Fruit fly (Drosophila melanogaster): ENCODE measurements around the gene CG14304.

The CG14304 gene

dm6 chr3R:18577739-18578417 is 43.2 kb downstream of the CG14304 start:
- TF ChIP-seq Dll (optimal IDR thresholded peaks at IDR 0.05): no peak
- TF ChIP-seq CG8478 (optimal IDR thresholded peaks at IDR 0.05): no peak
- TF ChIP-seq usp (GFP tag; optimal IDR thresholded peaks at IDR 0.05): no peak
- TF ChIP-seq pan (optimal IDR thresholded peaks at IDR 0.05): no peak
- TF ChIP-seq psq (optimal IDR thresholded peaks at IDR 0.05): no peak
- TF ChIP-seq EcR (GFP tag; optimal IDR thresholded peaks at IDR 0.05): no peak

DNA sequence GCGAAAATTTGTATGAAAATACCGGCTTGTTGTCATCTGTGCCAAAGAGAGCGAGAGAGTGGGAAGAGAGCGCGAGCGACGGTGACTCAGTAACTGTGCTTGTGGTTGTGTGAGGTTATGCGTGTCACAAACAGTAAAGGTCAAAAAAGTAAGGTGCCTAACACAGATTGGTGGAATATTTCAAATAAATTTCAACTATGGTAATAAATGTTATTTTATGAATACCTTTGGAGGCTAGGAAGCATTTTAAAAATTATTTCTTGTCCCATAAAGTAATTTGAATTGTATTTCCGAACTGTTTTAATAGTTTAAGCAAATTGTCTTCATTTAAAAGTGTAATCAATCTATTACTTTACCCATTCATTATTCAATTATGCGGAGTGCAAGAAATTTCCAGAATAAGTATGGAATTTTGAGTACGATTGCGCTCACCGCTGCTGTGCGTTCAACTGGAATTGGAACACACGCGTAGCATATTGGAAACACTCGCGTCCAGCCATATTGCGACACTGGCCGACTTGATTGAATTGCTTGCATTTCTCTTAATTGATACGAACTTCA is 47.3 kb downstream of the CG14304 start:
- TF ChIP-seq pan (optimal IDR thresholded peaks at IDR 0.05) (no peak), psq (optimal IDR thresholded peaks at IDR 0.05) (no peak), EcR (GFP tag; optimal IDR thresholded peaks at IDR 0.05) (no peak), CG8478 (optimal IDR thresholded peaks at IDR 0.05) (no peak), Dll (optimal IDR thresholded peaks at IDR 0.05) (no peak), usp (GFP tag; optimal IDR thresholded peaks at IDR 0.05) (no peak)

DNA sequence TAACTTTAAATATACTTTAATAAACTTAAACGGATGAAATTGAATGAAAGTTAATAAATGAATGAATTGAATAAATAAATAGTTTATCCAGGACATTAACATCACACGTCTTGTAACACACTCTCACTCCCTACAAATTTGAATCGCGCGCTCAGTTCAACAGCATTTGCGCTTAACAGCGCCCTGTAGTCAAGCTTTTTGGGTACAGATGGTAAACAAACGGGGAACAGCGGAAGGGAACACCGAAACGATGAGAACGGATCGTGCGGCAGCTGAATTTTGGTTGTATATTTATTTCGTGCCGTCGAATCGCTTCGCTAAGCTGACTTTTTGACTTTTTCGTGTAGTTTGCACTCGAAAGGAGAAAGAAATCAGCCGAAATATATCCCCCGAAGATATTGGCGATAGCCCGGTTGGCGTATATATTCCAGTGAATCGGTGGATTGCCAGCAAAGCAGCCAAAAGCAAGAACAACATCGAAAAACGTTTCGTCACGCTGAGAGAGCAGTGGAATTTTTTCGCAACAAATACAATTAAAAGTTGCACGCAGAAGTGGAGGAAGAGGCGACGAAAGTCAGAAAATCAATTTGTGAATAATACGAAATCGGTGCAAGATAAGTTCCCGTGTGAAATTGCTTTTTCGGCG is 48.2 kb downstream of the CG14304 start, which contains the start of the genes CG7694 and fray:
Gene CG7694 (plus strand): TSS at position 247 of the 646 bp plus-strand sequence.
Gene fray (plus strand): TSS at position 247 of the 646 bp plus-strand sequence.
- TF ChIP-seq usp (GFP tag; optimal IDR thresholded peaks at IDR 0.05): no peak
- no peak for TF ChIP-seq psq (optimal IDR thresholded peaks at IDR 0.05)
- TF ChIP-seq Dll (optimal IDR thresholded peaks at IDR 0.05): no peak
- TF ChIP-seq EcR (GFP tag; optimal IDR thresholded peaks at IDR 0.05): no peak

- TF ChIP-seq psq (optimal IDR thresholded peaks at IDR 0.05): no peak
- TF ChIP-seq CG8478 (optimal IDR thresholded peaks at IDR 0.05): no peak
- TF ChIP-seq EcR (GFP tag; optimal IDR thresholded peaks at IDR 0.05): no peak
- no peak for TF ChIP-seq usp (GFP tag; optimal IDR thresholded peaks at IDR 0.05)
- TF ChIP-seq pan (optimal IDR thresholded peaks at IDR 0.05): no peak
- TF ChIP-seq Dll (optimal IDR thresholded peaks at IDR 0.05): no peak
These were observed 48.8 kb downstream of the CG14304 start for dm6 chr3R:18572240-18572803.

DNA sequence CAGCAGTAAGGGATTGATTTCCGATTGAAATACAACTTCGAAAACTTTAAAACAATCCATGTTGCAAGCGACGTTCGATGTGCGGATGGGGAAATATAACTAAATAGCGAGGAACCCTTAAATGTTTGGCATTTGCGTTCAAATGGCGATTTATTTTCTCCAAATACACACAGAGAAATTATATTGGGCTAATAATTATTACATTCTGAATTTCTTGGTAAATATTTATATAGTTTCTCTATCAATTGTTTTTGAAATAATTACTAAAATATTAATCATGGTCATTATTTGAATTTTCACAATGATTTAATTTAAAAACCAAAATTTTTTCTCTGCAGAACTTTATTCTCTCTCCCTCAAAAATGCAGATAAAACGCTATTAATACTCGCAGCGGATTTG is 56.1 kb downstream of the CG14304 start, which contains the start of the genes CG43210 and hemo:
Gene CG43210 (minus strand): TSS at position 101 of the 400 bp plus-strand sequence.
Gene hemo (minus strand): TSS at position 101 of the 400 bp plus-strand sequence.
- TF ChIP-seq Dll (optimal IDR thresholded peaks at IDR 0.05): no peak
- TF ChIP-seq CG8478 (optimal IDR thresholded peaks at IDR 0.05): no peak
- no peak for TF ChIP-seq usp (GFP tag; optimal IDR thresholded peaks at IDR 0.05)
- TF ChIP-seq psq (optimal IDR thresholded peaks at IDR 0.05): no peak
- no peak for TF ChIP-seq EcR (GFP tag; optimal IDR thresholded peaks at IDR 0.05)
- no peak for TF ChIP-seq pan (optimal IDR thresholded peaks at IDR 0.05)

DNA sequence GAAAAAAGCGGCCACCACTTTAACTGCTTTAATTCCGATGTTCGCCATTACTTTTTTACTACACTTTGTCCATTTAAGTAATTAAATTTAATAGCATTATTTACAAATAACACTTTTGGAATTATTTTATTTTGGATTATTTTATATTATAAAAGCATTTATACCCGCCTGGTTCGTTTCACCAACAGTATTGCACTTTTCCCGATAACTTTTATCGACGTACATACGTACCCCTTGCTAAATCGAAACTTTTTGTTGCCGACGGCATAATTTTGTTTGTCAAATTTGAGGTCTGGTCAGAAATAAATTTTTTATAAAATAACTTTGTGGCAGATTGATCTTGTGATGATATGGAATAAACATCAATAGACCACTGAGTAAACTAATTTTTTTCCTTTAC is 61.6 kb downstream of the CG14304 start, which contains the start of gene CG7691:
Gene CG7691 (plus strand): TSS at position 301 of the 400 bp plus-strand sequence.
- TF ChIP-seq usp (GFP tag; optimal IDR thresholded peaks at IDR 0.05) (no peak), pan (optimal IDR thresholded peaks at IDR 0.05) (no peak), CG8478 (optimal IDR thresholded peaks at IDR 0.05) (no peak), psq (optimal IDR thresholded peaks at IDR 0.05) (no peak), Dll (optimal IDR thresholded peaks at IDR 0.05) (no peak), EcR (GFP tag; optimal IDR thresholded peaks at IDR 0.05) (no peak)

DNA sequence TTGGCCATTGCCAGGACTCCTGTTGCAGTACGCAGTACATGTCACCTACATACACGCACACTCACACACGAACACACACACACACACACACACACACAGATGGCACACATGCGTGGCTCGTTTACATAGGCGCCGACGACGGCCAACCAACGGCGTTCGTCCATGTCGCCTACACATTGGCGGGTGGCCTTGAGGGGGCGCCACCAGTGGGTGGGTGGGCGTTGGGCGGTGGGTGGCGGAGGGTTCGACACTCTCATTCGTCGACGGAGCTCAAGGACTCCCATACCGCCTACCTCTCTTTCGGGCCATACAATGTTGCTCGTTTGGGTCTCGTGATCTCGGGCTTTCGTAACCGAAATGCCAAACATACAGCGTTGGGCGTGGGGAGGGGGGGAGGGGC is 72.3 kb downstream of the CG14304 start:
- no peak for TF ChIP-seq usp (GFP tag; optimal IDR thresholded peaks at IDR 0.05)
- no peak for TF ChIP-seq psq (optimal IDR thresholded peaks at IDR 0.05)
- no peak for TF ChIP-seq Dll (optimal IDR thresholded peaks at IDR 0.05)
- TF ChIP-seq pan (optimal IDR thresholded peaks at IDR 0.05): no peak
- no peak for TF ChIP-seq EcR (GFP tag; optimal IDR thresholded peaks at IDR 0.05)
- no peak for TF ChIP-seq CG8478 (optimal IDR thresholded peaks at IDR 0.05)

dm6 chr3R:18546972-18547371 is 74.2 kb downstream of the CG14304 start:
- no peak for TF ChIP-seq psq (optimal IDR thresholded peaks at IDR 0.05)

DNA sequence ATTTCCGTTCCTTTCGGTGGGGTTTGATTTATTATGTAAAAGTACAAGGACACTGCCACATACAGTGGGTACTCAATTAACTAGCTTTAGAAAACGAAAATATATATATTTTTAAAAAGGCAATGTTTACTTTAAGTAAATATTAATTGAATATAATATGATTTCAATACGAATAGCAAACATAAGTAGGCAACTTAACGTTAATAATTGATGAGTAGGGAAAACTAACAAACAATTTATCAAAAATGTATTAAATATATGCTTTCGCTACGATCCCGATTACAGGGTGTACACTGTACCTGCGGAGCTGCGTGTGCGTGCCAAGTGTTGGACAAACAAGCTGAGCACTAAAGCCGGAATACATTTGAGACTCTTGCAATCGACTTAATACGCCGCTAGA is 75.0 kb downstream of the CG14304 start:
- TF ChIP-seq usp (GFP tag; optimal IDR thresholded peaks at IDR 0.05): no peak
- TF ChIP-seq CG8478 (optimal IDR thresholded peaks at IDR 0.05): no peak
- TF ChIP-seq pan (optimal IDR thresholded peaks at IDR 0.05): no peak
- no peak for TF ChIP-seq Dll (optimal IDR thresholded peaks at IDR 0.05)
- no peak for TF ChIP-seq psq (optimal IDR thresholded peaks at IDR 0.05)
- TF ChIP-seq EcR (GFP tag; optimal IDR thresholded peaks at IDR 0.05): no peak

- TF ChIP-seq EcR (GFP tag; optimal IDR thresholded peaks at IDR 0.05) (no peak), pan (optimal IDR thresholded peaks at IDR 0.05) (no peak), usp (GFP tag; optimal IDR thresholded peaks at IDR 0.05) (no peak), psq (optimal IDR thresholded peaks at IDR 0.05) (no peak), Dll (optimal IDR thresholded peaks at IDR 0.05) (no peak), CG8478 (optimal IDR thresholded peaks at IDR 0.05) (no peak)
These were observed 75.6 kb downstream of the CG14304 start, which contains the start of gene fru for dm6 chr3R:18545486-18545885. Gene fru, minus strand, starts transcription at chr3R:18545586.
